Fruit fly (Drosophila melanogaster) whole organism, embryonic: ENCODE measurements around the gene Hsp60B.

Source experiments
- BEAF-32 ChIP-seq: fragments of 200-800 bp; sonication (Bioruptor generic); optimal IDR thresholded peaks from 3 replicates; lab custom pipeline; 2017; ENCODE audit warnings: missing biosample characterization, missing genetic modification characterization, mild to moderate bottlenecking, moderate library complexity, missing genetic modification reagents
- CG10366 ChIP-seq: fragments of 200-800 bp; sonication (Bioruptor generic); IDR thresholded peaks from 2 replicates; pipeline ENCODE4 v1.3.6; 2022; ENCODE audit warnings: missing biosample characterization, missing genetic modification characterization
- CG10462 ChIP-seq: fragments of 200-800 bp; sonication (Bioruptor generic); optimal IDR thresholded peaks from 2 replicates; lab custom pipeline; 2016; ENCODE audit warnings: missing biosample characterization, missing genetic modification characterization
- CG11093 ChIP-seq: fragments of 200-800 bp; sonication (Bioruptor generic); IDR thresholded peaks from 3 replicates; pipeline ENCODE4 v1.3.6; 2022; ENCODE audit warnings: missing biosample characterization, missing genetic modification characterization
- CG12391 ChIP-seq: fragments of 200-800 bp; sonication (Bioruptor generic); optimal IDR thresholded peaks from 3 replicates; lab custom pipeline; 2018; ENCODE audit warnings: missing biosample characterization, mild to moderate bottlenecking, missing genetic modification characterization, moderate library complexity
- CG14441 ChIP-seq: fragments of 200-800 bp; sonication (Bioruptor generic); IDR thresholded peaks from 2 replicates; pipeline ENCODE4 v1.3.6; 2022; ENCODE audit warnings: missing biosample characterization, missing genetic modification characterization
- CG1529 ChIP-seq: fragments of 200-800 bp; sonication (Bioruptor generic); optimal IDR thresholded peaks from 3 replicates; lab custom pipeline; 2018; ENCODE audit warnings: missing biosample characterization, missing genetic modification characterization
- CG17912 ChIP-seq: fragments of 200-800 bp; sonication (Bioruptor generic); optimal IDR thresholded peaks from 2 replicates; lab custom pipeline; 2018; ENCODE audit warnings: missing biosample characterization, mild to moderate bottlenecking, missing genetic modification characterization
- CG1832 ChIP-seq: fragments of 200-800 bp; sonication (Bioruptor generic); optimal IDR thresholded peaks from 2 replicates; lab custom pipeline; 2017; ENCODE audit warnings: missing biosample characterization, mild to moderate bottlenecking, missing genetic modification characterization, inconsistent platforms
- CG2116 ChIP-seq: fragments of 200-800 bp; sonication (Bioruptor generic); optimal IDR thresholded peaks from 3 replicates; lab custom pipeline; 2018; ENCODE audit warnings: missing biosample characterization, mild to moderate bottlenecking, missing genetic modification characterization
- CG2678 ChIP-seq: fragments of 200-800 bp; sonication (Bioruptor generic); optimal IDR thresholded peaks from 3 replicates; lab custom pipeline; 2019; ENCODE audit warnings: missing biosample characterization, mild to moderate bottlenecking, missing genetic modification characterization, moderate library complexity
- CG31224 ChIP-seq: fragments of 200-800 bp; sonication (Bioruptor generic); IDR thresholded peaks from 2 replicates; pipeline ENCODE4 v1.3.6; 2022; ENCODE audit warnings: missing biosample characterization, missing genetic modification characterization
- CG42726 ChIP-seq: fragments of 200-800 bp; sonication (Bioruptor generic); IDR thresholded peaks from 2 replicates; pipeline ENCODE4 v1.3.6; 2022; ENCODE audit warnings: missing biosample characterization, missing genetic modification characterization; ENCODE audit not compliant: partially characterized antibody
- CG4282 ChIP-seq: fragments of 200-800 bp; sonication (Bioruptor generic); optimal IDR thresholded peaks from 2 replicates; lab custom pipeline; 2016; ENCODE audit warnings: missing biosample characterization, missing genetic modification characterization
- CG7928 ChIP-seq: fragments of 200-800 bp; sonication (Bioruptor generic); optimal IDR thresholded peaks from 2 replicates; lab custom pipeline; 2017; ENCODE audit warnings: missing biosample characterization, mild to moderate bottlenecking, missing genetic modification characterization
- CG8388 ChIP-seq: fragments of 200-800 bp; sonication (Bioruptor generic); optimal IDR thresholded peaks from 2 replicates; lab custom pipeline; 2019; ENCODE audit warnings: missing biosample characterization, mild to moderate bottlenecking, missing genetic modification characterization, moderate library complexity
- CG9215 ChIP-seq: fragments of 200-800 bp; sonication (Bioruptor generic); IDR thresholded peaks from 2 replicates; pipeline ENCODE4 v1.3.6; 2022; ENCODE audit warnings: missing biosample characterization, missing genetic modification characterization
- CG9609 ChIP-seq: fragments of 200-800 bp; sonication (Bioruptor generic); optimal IDR thresholded peaks from 3 replicates; lab custom pipeline; 2016; ENCODE audit warnings: missing biosample characterization, missing genetic modification characterization
- CG9727 ChIP-seq: fragments of 200-800 bp; sonication (Bioruptor generic); optimal IDR thresholded peaks from 3 replicates; lab custom pipeline; 2017; ENCODE audit warnings: missing biosample characterization, mild to moderate bottlenecking, missing genetic modification characterization
- CrebB ChIP-seq: fragments of 200-800 bp; sonication (Bioruptor generic); optimal IDR thresholded peaks from 3 replicates; lab custom pipeline; 2018; ENCODE audit warnings: missing biosample characterization, mild to moderate bottlenecking, missing genetic modification characterization
- Dp ChIP-seq: fragments of 200-800 bp; sonication (Bioruptor generic); optimal IDR thresholded peaks from 2 replicates; lab custom pipeline; 2018; ENCODE audit warnings: missing biosample characterization, mild to moderate bottlenecking, missing genetic modification characterization, moderate library complexity
- E2f1 ChIP-seq: fragments of 200-800 bp; sonication (Bioruptor generic); IDR thresholded peaks from 2 replicates; pipeline ENCODE4 v1.3.6; 2022; ENCODE audit warnings: missing biosample characterization, missing genetic modification characterization
- ERR ChIP-seq: fragments of 200-800 bp; sonication (Bioruptor generic); optimal IDR thresholded peaks from 2 replicates; lab custom pipeline; 2016; ENCODE audit warnings: missing biosample characterization, missing genetic modification characterization
- Eip74EF ChIP-seq, 2 experiments: fragments of 200-800 bp in 1 of 2; fragments of >200 bp in 1 of 2; sonication (Bioruptor generic) in 1 of 2; optimal IDR thresholded peaks; 2 replicates each; lab custom pipeline; 2017 to 2019; ENCODE audit warnings: missing biosample characterization in 2 of 2, missing genetic modification characterization in 2 of 2, mild to moderate bottlenecking in 1 of 2, moderate library complexity in 1 of 2
- Elba2 ChIP-seq: fragments of 200-800 bp; sonication (Bioruptor generic); optimal IDR thresholded peaks from 3 replicates; lab custom pipeline; 2016; ENCODE audit warnings: missing biosample characterization, missing genetic modification characterization
- Gug ChIP-seq: fragments of 200-800 bp; sonication (Bioruptor generic); IDR thresholded peaks from 4 replicates; pipeline ENCODE4 v1.3.6; 2022; ENCODE audit warnings: missing biosample characterization, missing genetic modification characterization
- HLH3B ChIP-seq: fragments of 200-800 bp; sonication (Bioruptor generic); IDR thresholded peaks from 2 replicates; pipeline ENCODE4 v1.3.6; 2022; ENCODE audit warnings: missing biosample characterization, missing genetic modification characterization
- Hr3 ChIP-seq: fragments of 200-800 bp; sonication (Bioruptor generic); optimal IDR thresholded peaks from 3 replicates; lab custom pipeline; 2016; ENCODE audit warnings: missing biosample characterization, missing genetic modification characterization
- MESR4 ChIP-seq: fragments of 200-800 bp; sonication (Bioruptor generic); optimal IDR thresholded peaks from 2 replicates; lab custom pipeline; 2018; ENCODE audit warnings: missing biosample characterization, mild to moderate bottlenecking, missing genetic modification characterization, moderate library complexity
- Opbp ChIP-seq: fragments of 200-800 bp; sonication (Bioruptor generic); IDR thresholded peaks from 3 replicates; pipeline ENCODE4 v1.3.6; 2022; ENCODE audit warnings: missing biosample characterization, missing genetic modification characterization; ENCODE audit not compliant: partially characterized antibody
- Scr ChIP-seq: fragments of 200-800 bp; sonication (Bioruptor generic); IDR thresholded peaks from 2 replicates; pipeline ENCODE4 v1.3.6; 2022; ENCODE audit warnings: missing biosample characterization, missing genetic modification characterization; ENCODE audit not compliant: partially characterized antibody
- bbx ChIP-seq: fragments of 200-800 bp; sonication (Bioruptor generic); IDR thresholded peaks from 2 replicates; pipeline ENCODE4 v1.3.6; 2022; ENCODE audit warnings: missing biosample characterization, missing genetic modification characterization; ENCODE audit not compliant: partially characterized antibody
- da ChIP-seq: fragments of 200-800 bp; sonication (Bioruptor generic); optimal IDR thresholded peaks from 2 replicates; lab custom pipeline; 2016; ENCODE audit warnings: missing biosample characterization, missing genetic modification characterization
- danr ChIP-seq: fragments of 200-800 bp; sonication (Bioruptor generic); IDR thresholded peaks from 2 replicates; pipeline ENCODE4 v1.3.6; 2022; ENCODE audit warnings: missing biosample characterization, missing genetic modification characterization
- dimm ChIP-seq: fragments of 200-800 bp; sonication (Bioruptor generic); IDR thresholded peaks from 2 replicates; pipeline ENCODE4 v1.3.6; 2022; ENCODE audit warnings: missing biosample characterization, missing genetic modification characterization
- esg ChIP-seq: fragments of 200-800 bp; sonication (Bioruptor generic); conservative IDR thresholded peaks from 2 replicates; pipeline ENCODE4 v1.3.6; 2022; ENCODE audit warnings: missing biosample characterization, missing genetic modification characterization
- fd3F ChIP-seq: fragments of 200-800 bp; sonication (Bioruptor generic); optimal IDR thresholded peaks from 2 replicates; lab custom pipeline; 2018; ENCODE audit warnings: missing biosample characterization, mild to moderate bottlenecking, missing genetic modification characterization, moderate library complexity
- ftz-f1 ChIP-seq: fragments of 200-800 bp; sonication (Bioruptor generic); optimal IDR thresholded peaks from 2 replicates; lab custom pipeline; 2016; ENCODE audit warnings: missing biosample characterization, missing genetic modification characterization
- ham ChIP-seq: fragments of 200-800 bp; sonication (Bioruptor generic); IDR thresholded peaks from 2 replicates; pipeline ENCODE4 v1.3.6; 2022; ENCODE audit warnings: missing biosample characterization, missing genetic modification characterization
- her ChIP-seq: fragments of 200-800 bp; sonication (Bioruptor generic); optimal IDR thresholded peaks from 2 replicates; lab custom pipeline; 2016; ENCODE audit warnings: missing biosample characterization, missing genetic modification characterization
- kay ChIP-seq: fragments of 200-800 bp; sonication (Bioruptor generic); optimal IDR thresholded peaks from 2 replicates; lab custom pipeline; 2016; ENCODE audit warnings: missing biosample characterization, missing genetic modification characterization
- lola ChIP-seq, 3 experiments: fragments of >200 bp in 2 of 3; fragments of 200-800 bp in 1 of 3; sonication (Bioruptor generic) in 1 of 3; optimal IDR thresholded peaks; 2 replicates each; lab custom pipeline; 2017 to 2019; ENCODE audit warnings: missing biosample characterization in 3 of 3, missing genetic modification characterization in 3 of 3, mild to moderate bottlenecking in 1 of 3, moderate library complexity in 1 of 3
- odd ChIP-seq: fragments of 200-800 bp; sonication (Bioruptor generic); optimal IDR thresholded peaks from 2 replicates; lab custom pipeline; 2017; ENCODE audit warnings: missing biosample characterization, mild to moderate bottlenecking, missing genetic modification characterization
- onecut ChIP-seq: fragments of 200-800 bp; sonication (Bioruptor generic); IDR thresholded peaks from 2 replicates; pipeline ENCODE4 v1.3.6; 2022; ENCODE audit warnings: missing biosample characterization, missing genetic modification characterization
- pan ChIP-seq, 4 experiments: fragments of >200 bp in 3 of 4; fragments of 200-800 bp in 1 of 4; sonication (Bioruptor generic) in 1 of 4; optimal IDR thresholded peaks in 3 of 4; IDR thresholded peaks in 1 of 4; 2 replicates each; pipeline versions ENCODE4 v1.3.6 to Lab custom; 2017 to 2022; ENCODE audit warnings: missing biosample characterization in 2 of 4, missing genetic modification characterization in 2 of 4, mixed read lengths in 1 of 4
- psq ChIP-seq: fragments of 200-800 bp; sonication (Bioruptor generic); optimal IDR thresholded peaks from 2 replicates; lab custom pipeline; 2017; ENCODE audit warnings: missing biosample characterization, missing genetic modification characterization
- sc ChIP-seq, 3 experiments: fragments of >200 bp in 2 of 3; fragments of 200-800 bp in 1 of 3; sonication (Bioruptor generic) in 1 of 3; optimal IDR thresholded peaks; 2 replicates in 2 of 3; 3 replicates in 1 of 3; lab custom pipeline; 2017; ENCODE audit warnings: mild to moderate bottlenecking in 1 of 3, missing biosample characterization in 1 of 3, missing genetic modification characterization in 1 of 3, missing genetic modification reagents in 1 of 3
- trh ChIP-seq: fragments of 200-800 bp; sonication (Bioruptor generic); optimal IDR thresholded peaks from 2 replicates; lab custom pipeline; 2016; ENCODE audit warnings: missing biosample characterization, missing genetic modification characterization
- wdn ChIP-seq: fragments of 200-800 bp; sonication (Bioruptor generic); IDR thresholded peaks from 2 replicates; pipeline ENCODE4 v1.3.6; 2022; ENCODE audit warnings: missing biosample characterization, missing genetic modification characterization

The Hsp60B gene

DNA sequence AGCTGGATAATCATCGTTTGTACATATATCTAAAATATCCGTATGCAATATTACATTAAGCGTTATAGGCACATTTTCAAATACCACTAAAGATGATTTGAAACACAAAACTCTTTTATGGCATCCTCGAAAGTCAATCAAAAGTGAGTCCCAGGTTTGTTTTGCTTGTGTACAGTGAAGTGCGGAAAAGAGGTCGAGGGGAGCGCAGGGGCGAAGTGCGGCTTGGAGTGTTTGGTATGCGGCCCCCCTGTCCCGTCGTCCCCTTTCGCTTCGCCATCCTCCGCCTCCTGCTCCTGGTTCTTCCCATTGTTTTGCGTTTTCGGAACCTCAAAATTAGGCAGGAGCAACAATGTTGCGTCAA is 12.7 kb upstream of the Hsp60B start (continued):
- no peak for TF ChIP-seq fd3F (GFP tag; lab: Kevin White, UChicago)
- peak; percentile 89 for TF ChIP-seq CG9609 (GFP tag; lab: Kevin White, UChicago)
- TF ChIP-seq HLH3B (GFP tag; lab: Robert Waterston, UW), result peak; percentile 87
- no peak for TF ChIP-seq CG42726 (GFP tag; lab: Robert Waterston, UW)
- TF ChIP-seq CG2678 (tag; lab: Kevin White, UChicago), result peak; percentile 84
- peak; percentile 29 for TF ChIP-seq ERR
- TF ChIP-seq ham (GFP tag; lab: Robert Waterston, UW), result no peak
- peak; percentile 85 for TF ChIP-seq CG10462 (GFP tag; lab: Kevin White, UChicago)
- TF ChIP-seq Gug (GFP tag; lab: Robert Waterston, UW), result peak; percentile 68; the same call in 2 of the 4 replicates
- TF ChIP-seq trh (GFP tag; lab: Kevin White, UChicago), result peak; percentile 49
- no peak for TF ChIP-seq CG7928 (GFP tag; lab: Kevin White, UChicago)
- peak; percentile 29 for TF ChIP-seq MESR4 (GFP tag; lab: Kevin White, UChicago)
- TF ChIP-seq kay (GFP tag; lab: Kevin White, UChicago), result peak; percentile 63
- TF ChIP-seq da (GFP tag; lab: Kevin White, UChicago), result peak; percentile 59
- no peak for TF ChIP-seq Scr (GFP tag; lab: Robert Waterston, UW)
- peak; percentile 85 for TF ChIP-seq Hr3 (GFP tag; lab: Kevin White, UChicago)
- TF ChIP-seq Opbp (GFP tag; lab: Robert Waterston, UW), result no peak
- TF ChIP-seq CrebB, result peak; percentile 51
- no peak for TF ChIP-seq CG17912 (GFP tag; lab: Kevin White, UChicago)
- TF ChIP-seq CG4282 (GFP tag; lab: Kevin White, UChicago), result no peak
- TF ChIP-seq CG1529, result peak; percentile 88
- TF ChIP-seq danr (GFP tag; lab: Robert Waterston, UW), result peak; percentile 53
- TF ChIP-seq E2f1 (GFP tag; lab: Robert Waterston, UW), result peak; percentile 84
- peak; percentile 84 for TF ChIP-seq CG10366 (GFP tag; lab: Robert Waterston, UW)
- peak; percentile 17 for TF ChIP-seq Elba2
- no peak for TF ChIP-seq sc (optimal IDR thresholded peaks at IDR 0.05; lab: Kevin White, UChicago)
- peak; percentile 91 for TF ChIP-seq sc (GFP tag; optimal IDR thresholded peaks at IDR 0.05; lab: Kevin White, UChicago)
- TF ChIP-seq CG9727 (GFP tag; lab: Kevin White, UChicago), result peak; percentile 81
- TF ChIP-seq Dp, result no peak
- peak; percentile 78 for TF ChIP-seq CG14441 (GFP tag; lab: Robert Waterston, UW)
- TF ChIP-seq CG12391 (tag; lab: Kevin White, UChicago), result peak; percentile 93
- peak; percentile 71 for TF ChIP-seq odd
- TF ChIP-seq CG8388 (GFP tag; lab: Kevin White, UChicago), result peak; percentile 87
- peak; percentile 68 for TF ChIP-seq esg
- TF ChIP-seq Eip74EF (GFP tag; optimal IDR thresholded peaks at IDR 0.05; lab: Kevin White, UChicago), result peak in 1 of 2 experiments; percentile 85
- TF ChIP-seq onecut (GFP tag; lab: Robert Waterston, UW), result peak; percentile 78
- TF ChIP-seq pan (optimal IDR thresholded peaks at IDR 0.05; lab: Kevin White, UChicago), result no peak
- TF ChIP-seq pan (GFP tag; optimal IDR thresholded peaks at IDR 0.05 in 1 of 2, IDR thresholded peaks at IDR 0.05 in 1 of 2), result peak in 1 of 2 experiments; percentile 87
- TF ChIP-seq CG1832 (GFP tag; lab: Kevin White, UChicago), result no peak
- TF ChIP-seq her (GFP tag; lab: Kevin White, UChicago), result peak; percentile 84
- TF ChIP-seq bbx (GFP tag; lab: Robert Waterston, UW), result no peak
- TF ChIP-seq CG2116 (GFP tag; lab: Kevin White, UChicago), result peak; percentile 54
- 0 out of 2 replicates have a peak, but pooled peaks have one; percentile 56 for TF ChIP-seq dimm (GFP tag; lab: Robert Waterston, UW)
- peak in 1 of 3 experiments; percentile 91 for TF ChIP-seq lola (GFP tag; optimal IDR thresholded peaks at IDR 0.05; lab: Kevin White, UChicago)
- TF ChIP-seq CG11093 (GFP tag; lab: Robert Waterston, UW), result peak; percentile 89
- peak; percentile 66 for TF ChIP-seq psq (GFP tag; lab: Kevin White, UChicago)
- TF ChIP-seq BEAF-32 (GFP tag; lab: Kevin White, UChicago), result no peak
- no peak for TF ChIP-seq ftz-f1 (GFP tag; lab: Kevin White, UChicago)
- TF ChIP-seq CG9215 (GFP tag; lab: Robert Waterston, UW), result peak; percentile 46; the same call in 1 of the 2 replicates
- TF ChIP-seq wdn (GFP tag; lab: Robert Waterston, UW), result peak; percentile 46; the same call in 1 of the 2 replicates
- TF ChIP-seq CG31224 (GFP tag; lab: Robert Waterston, UW), result peak; percentile 56; the same call in 1 of the 2 replicates
